Worm (Caenorhabditis elegans) whole organism, young adult: ENCODE data around the gene odr-7.

Experiments
- B0019.2 ChIP-seq: fragments of 200-800 bp; sonication (Bioruptor generic); conservative IDR thresholded peaks from 2 replicates; pipeline ENCODE4 v1.3.6; 2022; ENCODE audit warnings: missing genetic modification reagents, missing genetic modification characterization, missing compliant biosample characterization
- B0261.1 ChIP-seq: sonication (generic microtip); optimal IDR thresholded peaks from 2 replicates; lab custom pipeline; 2016; ENCODE audit warnings: mild to moderate bottlenecking, missing genetic modification characterization, moderate library complexity, missing compliant biosample characterization
- B0336.3 ChIP-seq: fragments of 200-800 bp; sonication (Bioruptor generic); IDR thresholded peaks from 2 replicates; pipeline ENCODE4 v1.3.6; 2022; ENCODE audit warnings: missing genetic modification characterization, missing compliant biosample characterization
- D2030.7 ChIP-seq: fragments of 200-800 bp; sonication (Bioruptor generic); IDR thresholded peaks from 2 replicates; pipeline ENCODE4 v1.3.6; 2022; ENCODE audit warnings: missing genetic modification reagents, missing genetic modification characterization, missing compliant biosample characterization
- F22D6.2 ChIP-seq: sonication (generic microtip); optimal IDR thresholded peaks from 2 replicates; lab custom pipeline; 2016; ENCODE audit warnings: mild to moderate bottlenecking, missing genetic modification characterization, missing compliant biosample characterization
- F33H1.4 ChIP-seq: fragments of 200-800 bp; sonication (Bioruptor generic); IDR thresholded peaks from 2 replicates; pipeline ENCODE4 v1.3.6; 2022; ENCODE audit warnings: missing genetic modification reagents, missing genetic modification characterization, missing compliant biosample characterization
- F57C9.4 ChIP-seq: sonication (generic microtip); optimal IDR thresholded peaks from 2 replicates; lab custom pipeline; 2017; ENCODE audit warnings: mild to moderate bottlenecking, missing genetic modification characterization, missing compliant biosample characterization
- K11D2.4 ChIP-seq: fragments of 200-800 bp; sonication (Bioruptor generic); IDR thresholded peaks from 2 replicates; pipeline ENCODE4 v1.3.6; 2022; ENCODE audit warnings: missing genetic modification reagents, missing genetic modification characterization, missing compliant biosample characterization
- K12H6.12 ChIP-seq: fragments of 200-800 bp; sonication (Bioruptor generic); optimal IDR thresholded peaks from 2 replicates; lab custom pipeline; 2018; ENCODE audit warnings: mild to moderate bottlenecking, missing genetic modification characterization, missing compliant biosample characterization
- T26A5.8 ChIP-seq: sonication (generic microtip); optimal IDR thresholded peaks from 2 replicates; lab custom pipeline; 2016; ENCODE audit warnings: missing genetic modification characterization, missing compliant biosample characterization
- atf-7 ChIP-seq: sonication (generic microtip); optimal IDR thresholded peaks from 2 replicates; lab custom pipeline; 2017; ENCODE audit warnings: mild to moderate bottlenecking, missing genetic modification characterization, missing compliant biosample characterization
- attf-3 ChIP-seq: fragments of 200-800 bp; sonication (Bioruptor generic); conservative IDR thresholded peaks from 2 replicates; pipeline ENCODE4 v1.3.6; 2022; ENCODE audit warnings: missing genetic modification reagents, missing genetic modification characterization, missing compliant biosample characterization
- bed-1 ChIP-seq: fragments of 200-800 bp; sonication (Bioruptor generic); IDR thresholded peaks from 2 replicates; pipeline ENCODE4 v1.3.6; 2022; ENCODE audit warnings: missing genetic modification reagents, missing genetic modification characterization, missing compliant biosample characterization
- ccch-3 ChIP-seq: fragments of 200-800 bp; sonication (Bioruptor generic); optimal IDR thresholded peaks from 2 replicates; lab custom pipeline; 2018; ENCODE audit warnings: mild to moderate bottlenecking, missing genetic modification characterization, missing compliant biosample characterization
- cebp-1 ChIP-seq, 2 experiments: fragments of 200-800 bp in 1 of 2; sonication (Bioruptor generic) in 1 of 2; sonication (generic microtip) in 1 of 2; IDR thresholded peaks in 1 of 2; optimal IDR thresholded peaks in 1 of 2; 2 replicates each; pipeline versions ENCODE4 v1.3.6 to Lab custom; 2017 to 2022; ENCODE audit warnings: missing compliant biosample characterization in 2 of 2, missing genetic modification characterization in 2 of 2, mild to moderate bottlenecking in 1 of 2, missing genetic modification reagents in 1 of 2, moderate library complexity in 1 of 2
- ceh-40 ChIP-seq: fragments of 200-800 bp; sonication (Bioruptor generic); IDR thresholded peaks from 2 replicates; pipeline ENCODE4 v1.3.6; 2022; ENCODE audit warnings: missing genetic modification characterization, missing compliant biosample characterization
- ceh-91 ChIP-seq: fragments of 200-800 bp; sonication (Bioruptor generic); IDR thresholded peaks from 2 replicates; pipeline ENCODE4 v1.3.6; 2022; ENCODE audit warnings: missing genetic modification reagents, missing genetic modification characterization, missing compliant biosample characterization
- die-1 ChIP-seq: sonication (generic microtip); optimal IDR thresholded peaks from 2 replicates; lab custom pipeline; 2016; ENCODE audit warnings: missing genotype, mild to moderate bottlenecking, missing genetic modification characterization, missing compliant biosample characterization
- dpff-1 ChIP-seq: sonication (generic microtip); optimal IDR thresholded peaks from 2 replicates; lab custom pipeline; 2017; ENCODE audit warnings: mild to moderate bottlenecking, missing genetic modification characterization, missing compliant biosample characterization
- dpl-1 ChIP-seq: fragments of 150-350 bp; optimal IDR thresholded peaks from 2 replicates; lab custom pipeline; 2014; ENCODE audit warnings: missing biosample characterization, missing genetic modification reagents, missing genetic modification characterization
- ekl-4 ChIP-seq: fragments of 200-800 bp; sonication (Bioruptor generic); IDR thresholded peaks from 2 replicates; pipeline ENCODE4 v1.3.6; 2022; ENCODE audit warnings: missing genetic modification reagents, missing genetic modification characterization, missing compliant biosample characterization
- him-1 ChIP-seq: sonication (generic microtip); optimal IDR thresholded peaks from 2 replicates; lab custom pipeline; 2016; ENCODE audit warnings: missing genotype, missing genetic modification reagents, missing genetic modification characterization, missing compliant biosample characterization
- hlh-26 ChIP-seq: fragments of 200-800 bp; sonication (Bioruptor generic); conservative IDR thresholded peaks from 2 replicates; pipeline ENCODE4 v1.3.6; 2022; ENCODE audit warnings: missing genetic modification reagents, missing genetic modification characterization, missing compliant biosample characterization
- hmg-1.2 ChIP-seq: fragments of 200-800 bp; sonication (Bioruptor generic); IDR thresholded peaks from 2 replicates; pipeline ENCODE4 v1.3.6; 2022; ENCODE audit warnings: missing genetic modification reagents, missing genetic modification characterization, missing compliant biosample characterization
- hmg-20 ChIP-seq: fragments of 200-800 bp; sonication (Bioruptor generic); IDR thresholded peaks from 2 replicates; pipeline ENCODE4 v1.3.6; 2022; ENCODE audit warnings: missing genetic modification reagents, missing genetic modification characterization, missing compliant biosample characterization
- hrde-1 ChIP-seq: sonication (generic microtip); optimal IDR thresholded peaks from 2 replicates; lab custom pipeline; 2016; ENCODE audit warnings: missing genetic modification characterization, mild to moderate bottlenecking, missing compliant biosample characterization, moderate library complexity, missing genotype, missing genetic modification reagents, borderline replicate concordance
- hsf-1 ChIP-seq: fragments of 200-800 bp; sonication (Bioruptor generic); IDR thresholded peaks from 2 replicates; pipeline ENCODE4 v1.3.6; 2022; ENCODE audit warnings: missing genetic modification reagents, missing genetic modification characterization, missing compliant biosample characterization
- let-607 ChIP-seq, 2 experiments: fragments of 200-800 bp in 1 of 2; sonication (Bioruptor generic) in 1 of 2; sonication (generic microtip) in 1 of 2; optimal IDR thresholded peaks; 2 replicates each; lab custom pipeline; 2016 to 2018; ENCODE audit warnings: mild to moderate bottlenecking in 2 of 2, missing compliant biosample characterization in 2 of 2, missing genetic modification characterization in 2 of 2, moderate library complexity in 2 of 2, missing genotype in 1 of 2
- lin-35 ChIP-seq, 3 experiments: fragments of 150-350 bp in 2 of 3; sonication (generic microtip) in 1 of 3; optimal IDR thresholded peaks; 2 replicates each; lab custom pipeline; 2014 to 2018; ENCODE audit warnings: missing biosample characterization in 3 of 3, missing genetic modification characterization in 3 of 3, missing genetic modification reagents in 3 of 3
- lin-40 ChIP-seq: sonication (generic microtip); optimal IDR thresholded peaks from 2 replicates; lab custom pipeline; 2016; ENCODE audit warnings: missing genetic modification characterization, mild to moderate bottlenecking, missing compliant biosample characterization, missing genotype, missing genetic modification reagents
- lsy-27 ChIP-seq: sonication (generic microtip); optimal IDR thresholded peaks from 2 replicates; lab custom pipeline; 2017; ENCODE audit warnings: missing genetic modification characterization, mild to moderate bottlenecking, missing compliant biosample characterization, antibody characterized with exemption, missing genotype, borderline replicate concordance; ENCODE audit not compliant: insufficient read depth
- madf-8 ChIP-seq: fragments of 200-800 bp; sonication (Bioruptor generic); conservative IDR thresholded peaks from 2 replicates; pipeline ENCODE4 v1.3.6; 2022; ENCODE audit warnings: missing genetic modification reagents, missing genetic modification characterization, missing compliant biosample characterization
- mel-28 ChIP-seq: sonication (generic microtip); optimal IDR thresholded peaks from 2 replicates; lab custom pipeline; 2016; ENCODE audit warnings: borderline replicate concordance, mild to moderate bottlenecking, missing genetic modification characterization, missing compliant biosample characterization
- mxl-1 ChIP-seq: sonication (generic microtip); optimal IDR thresholded peaks from 2 replicates; lab custom pipeline; 2016; ENCODE audit warnings: missing genetic modification characterization, missing compliant biosample characterization
- nfya-2 ChIP-seq: fragments of 200-800 bp; sonication (Bioruptor generic); IDR thresholded peaks from 2 replicates; pipeline ENCODE4 v1.3.6; 2022; ENCODE audit warnings: missing genetic modification reagents, missing genetic modification characterization, missing compliant biosample characterization
- nhr-120 ChIP-seq: fragments of 200-800 bp; sonication (Bioruptor generic); IDR thresholded peaks from 2 replicates; pipeline ENCODE4 v1.3.6; 2022; ENCODE audit warnings: missing genetic modification characterization, missing compliant biosample characterization
- nhr-179 ChIP-seq: sonication (generic microtip); optimal IDR thresholded peaks from 2 replicates; lab custom pipeline; 2016; ENCODE audit warnings: mild to moderate bottlenecking, missing genetic modification characterization, missing compliant biosample characterization
- nhr-27 ChIP-seq: fragments of 200-800 bp; sonication (Bioruptor generic); optimal IDR thresholded peaks from 2 replicates; lab custom pipeline; 2018; ENCODE audit warnings: mild to moderate bottlenecking, missing genetic modification characterization, moderate library complexity, missing compliant biosample characterization
- pbrm-1 ChIP-seq: fragments of 200-800 bp; sonication (Bioruptor generic); IDR thresholded peaks from 2 replicates; pipeline ENCODE4 v1.3.6; 2022; ENCODE audit warnings: missing genetic modification reagents, missing genetic modification characterization, missing compliant biosample characterization
- rec-8 ChIP-seq, 2 experiments: sonication (generic microtip); optimal IDR thresholded peaks; 2 replicates each; lab custom pipeline; 2016; ENCODE audit warnings: mild to moderate bottlenecking in 2 of 2, missing genetic modification characterization in 2 of 2, missing genetic modification reagents in 2 of 2, missing genotype in 2 of 2, missing biosample characterization in 1 of 2, missing compliant biosample characterization in 1 of 2, moderate library complexity in 1 of 2
- sea-2 ChIP-seq: fragments of 200-800 bp; sonication (Bioruptor generic); IDR thresholded peaks from 2 replicates; pipeline ENCODE4 v1.3.6; 2022; ENCODE audit warnings: missing genetic modification characterization, missing compliant biosample characterization
- snpc-3.4 ChIP-seq: sonication (generic microtip); optimal IDR thresholded peaks from 2 replicates; lab custom pipeline; 2017; ENCODE audit warnings: missing genetic modification characterization, mild to moderate bottlenecking, missing compliant biosample characterization, antibody characterized with exemption, moderate library complexity, missing genotype, missing genetic modification reagents
- somi-1 ChIP-seq: fragments of 200-800 bp; sonication (Bioruptor generic); optimal IDR thresholded peaks from 2 replicates; lab custom pipeline; 2018; ENCODE audit warnings: mild to moderate bottlenecking, missing genetic modification characterization, missing compliant biosample characterization
- sptf-2 ChIP-seq: fragments of 200-800 bp; sonication (Bioruptor generic); optimal IDR thresholded peaks from 2 replicates; lab custom pipeline; 2018; ENCODE audit warnings: mild to moderate bottlenecking, missing genetic modification characterization, missing compliant biosample characterization
- tbx-9 ChIP-seq: sonication (generic microtip); optimal IDR thresholded peaks from 2 replicates; lab custom pipeline; 2016; ENCODE audit warnings: borderline replicate concordance, missing genetic modification characterization, inconsistent platforms, missing compliant biosample characterization
- unc-62 ChIP-seq: fragments of 150-350 bp; optimal IDR thresholded peaks from 2 replicates; lab custom pipeline; 2014; ENCODE audit warnings: missing biosample characterization, missing genetic modification reagents, missing genetic modification characterization
- zfh-2 ChIP-seq: fragments of 200-800 bp; sonication (Bioruptor generic); conservative IDR thresholded peaks from 2 replicates; pipeline ENCODE4 v1.3.6; 2022; ENCODE audit warnings: missing genetic modification reagents, missing genetic modification characterization, missing compliant biosample characterization
- zim-3 ChIP-seq: sonication (generic microtip); optimal IDR thresholded peaks from 2 replicates; lab custom pipeline; 2017; ENCODE audit warnings: mild to moderate bottlenecking, missing genetic modification characterization, moderate library complexity, missing compliant biosample characterization

Gene odr-7

DNA sequence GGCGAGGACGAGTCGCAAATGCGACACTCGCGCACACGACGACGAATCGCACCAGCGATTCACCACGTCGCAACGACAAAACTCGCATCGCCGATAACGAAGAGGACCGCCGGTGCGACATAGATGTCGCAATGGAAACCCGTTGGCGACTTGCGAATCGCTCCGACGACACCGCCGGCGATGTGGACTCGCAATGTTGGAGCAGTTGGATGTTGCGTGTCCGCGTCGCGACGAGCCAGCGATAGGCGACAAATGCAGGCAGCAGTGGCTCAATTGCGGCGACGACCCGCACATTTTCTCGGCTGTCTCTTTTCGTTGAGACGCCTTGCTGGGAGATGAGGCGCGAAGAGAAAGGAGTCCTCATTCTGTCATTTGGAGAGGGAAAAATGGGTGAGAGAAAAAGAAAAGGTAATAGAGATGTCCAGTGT lies 9.3 kb downstream of the odr-7 start (continued):
- TF ChIP-seq pbrm-1 (GFP tag; lab: Robert Waterston, UW) = no peak; the same call in 1 of the 2 replicates
- TF ChIP-seq somi-1 (GFP tag; lab: Kevin White, UChicago) = no peak
- TF ChIP-seq F22D6.2 (tag; lab: Kevin White, UChicago) = no peak
- no peak for TF ChIP-seq B0019.2 (GFP tag; lab: Robert Waterston, UW)
- TF ChIP-seq K12H6.12 (tag; lab: Kevin White, UChicago) = peak; percentile 62
- TF ChIP-seq hrde-1 (tag; lab: Kevin White, UChicago) = no peak
- peak; percentile 11 for TF ChIP-seq B0261.1
- no peak for TF ChIP-seq unc-62
- TF ChIP-seq cebp-1 (GFP tag; IDR thresholded peaks at IDR 0.05; lab: Robert Waterston, UW) = no peak
- peak; percentile 71 for TF ChIP-seq cebp-1 (tag; optimal IDR thresholded peaks at IDR 0.05; lab: Kevin White, UChicago)
- no peak for TF ChIP-seq nfya-2 (GFP tag; lab: Robert Waterston, UW)
- TF ChIP-seq hsf-1 (GFP tag; lab: Robert Waterston, UW) = no peak
- peak; percentile 56 for TF ChIP-seq K11D2.4 (GFP tag; lab: Robert Waterston, UW)
- no peak for TF ChIP-seq ceh-40
- no peak for TF ChIP-seq hlh-26 (GFP tag; lab: Robert Waterston, UW)
- no peak for TF ChIP-seq nhr-179 (tag; lab: Kevin White, UChicago)
- TF ChIP-seq nhr-27 (tag; lab: Kevin White, UChicago) = no peak
- TF ChIP-seq dpff-1 (tag; lab: Kevin White, UChicago) = no peak
- TF ChIP-seq him-1 = no peak
- TF ChIP-seq rec-8 (tag; optimal IDR thresholded peaks at IDR 0.05; lab: Kevin White, UChicago) = no peak
- TF ChIP-seq hmg-1.2 = peak; percentile 34; the same call in 1 of the 2 replicates
- TF ChIP-seq ekl-4 (GFP tag; lab: Robert Waterston, UW) = no peak
- no peak for TF ChIP-seq ccch-3
- TF ChIP-seq F33H1.4 (GFP tag; lab: Robert Waterston, UW) = no peak
- no peak for TF ChIP-seq tbx-9 (tag; lab: Kevin White, UChicago)
- TF ChIP-seq madf-8 = no peak
- peak; percentile 97 for TF ChIP-seq zfh-2 (GFP tag; lab: Robert Waterston, UW)
- TF ChIP-seq die-1 (tag; lab: Kevin White, UChicago) = no peak
- no peak for TF ChIP-seq T26A5.8 (tag; lab: Kevin White, UChicago)
- TF ChIP-seq sea-2 = no peak
- TF ChIP-seq bed-1 (GFP tag; lab: Robert Waterston, UW) = no peak
- TF ChIP-seq let-607 (tag; optimal IDR thresholded peaks at IDR 0.05; lab: Kevin White, UChicago) = peak; percentile 56 to 62
- TF ChIP-seq lin-35 (GFP tag; optimal IDR thresholded peaks at IDR 0.05; lab: Kevin White, UChicago) = peak in 1 of 3 experiments; percentile 24
- no peak for TF ChIP-seq lsy-27 (tag; lab: Kevin White, UChicago)
- TF ChIP-seq sptf-2 (GFP tag; lab: Kevin White, UChicago) = no peak
- TF ChIP-seq B0336.3 = peak; percentile 58; the same call in 1 of the 2 replicates
- TF ChIP-seq zim-3 = no peak
- no peak for TF ChIP-seq snpc-3.4 (tag; lab: Kevin White, UChicago)
- TF ChIP-seq dpl-1 (GFP tag; lab: Kevin White, UChicago) = no peak
- TF ChIP-seq D2030.7 (GFP tag; lab: Robert Waterston, UW) = no peak
- no peak for TF ChIP-seq ceh-91 (GFP tag; lab: Robert Waterston, UW)
- TF ChIP-seq mxl-1 (tag; lab: Kevin White, UChicago) = no peak
- TF ChIP-seq lin-40 (tag; lab: Kevin White, UChicago) = peak; percentile 54
- TF ChIP-seq atf-7 (tag; lab: Kevin White, UChicago) = peak; percentile 24
- TF ChIP-seq hmg-20 (GFP tag; lab: Robert Waterston, UW) = no peak
- no peak for TF ChIP-seq mel-28 (tag; lab: Kevin White, UChicago)
- TF ChIP-seq nhr-120 (GFP tag; lab: Robert Waterston, UW) = no peak
- TF ChIP-seq F57C9.4 (tag; lab: Kevin White, UChicago) = no peak
- no peak for TF ChIP-seq attf-3
